Worm (Caenorhabditis elegans): ENCODE results near the gene str-173.

str-173 gene

ce11 chrIV:4861449-4861848 lies at the start of gene str-173, which contains the start of gene Y17G9A.4:
Gene str-173, plus strand, starts transcription at chrIV:4861773.
Gene Y17G9A.4, minus strand, starts transcription at chrIV:4861549.
- TF ChIP-seq W03F9.2 (tag; optimal IDR thresholded peaks at IDR 0.05) (no peak), dao-5 (tag; optimal IDR thresholded peaks at IDR 0.05) (no peak), him-1 (tag; optimal IDR thresholded peaks at IDR 0.05) (no peak)

- no peak for TF ChIP-seq him-1 (tag; optimal IDR thresholded peaks at IDR 0.05)
- no peak for TF ChIP-seq dao-5 (tag; optimal IDR thresholded peaks at IDR 0.05)
- no peak for TF ChIP-seq W03F9.2 (tag; optimal IDR thresholded peaks at IDR 0.05)
These were observed 49.7 kb upstream of the str-173 start, which contains the start of gene srw-95 for ce11 chrIV:4811863-4812262. Gene srw-95, plus strand, starts transcription at chrIV:4812075.

- TF ChIP-seq dao-5 (tag; optimal IDR thresholded peaks at IDR 0.05) (no peak), him-1 (tag; optimal IDR thresholded peaks at IDR 0.05) (no peak), W03F9.2 (tag; optimal IDR thresholded peaks at IDR 0.05) (no peak)
These were observed 47.4 kb upstream of the str-173 start, which contains the start of gene srw-94 for ce11 chrIV:4814185-4814584. Gene srw-94, plus strand, starts transcription at chrIV:4814485.

DNA sequence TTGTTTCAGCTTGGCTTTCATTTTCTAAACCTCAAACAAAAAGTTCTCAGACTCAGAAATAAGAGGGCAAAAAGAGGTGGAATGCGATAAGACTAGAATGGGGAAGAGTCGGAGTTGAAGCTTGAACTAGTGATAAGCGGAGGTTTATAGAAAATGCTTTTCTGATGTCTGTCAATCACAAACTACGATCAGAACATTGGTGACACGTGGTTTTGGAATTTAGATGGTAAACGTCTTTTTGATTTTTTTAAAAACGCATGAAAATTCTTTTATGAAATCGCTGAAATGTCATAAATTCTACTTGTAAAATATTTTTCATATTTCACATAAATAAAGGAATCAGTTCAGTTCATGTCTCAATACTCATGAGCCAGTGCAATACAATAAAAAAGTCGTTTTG lies 40.5 kb upstream of the str-173 start, which contains the start of gene H06H21.8:
Gene H06H21.8, minus strand, starts transcription at position 78 of the 400 bp plus-strand sequence.
- TF ChIP-seq W03F9.2 (tag; optimal IDR thresholded peaks at IDR 0.05) = no peak
- no peak for TF ChIP-seq dao-5 (tag; optimal IDR thresholded peaks at IDR 0.05)
- no peak for TF ChIP-seq him-1 (tag; optimal IDR thresholded peaks at IDR 0.05)

DNA sequence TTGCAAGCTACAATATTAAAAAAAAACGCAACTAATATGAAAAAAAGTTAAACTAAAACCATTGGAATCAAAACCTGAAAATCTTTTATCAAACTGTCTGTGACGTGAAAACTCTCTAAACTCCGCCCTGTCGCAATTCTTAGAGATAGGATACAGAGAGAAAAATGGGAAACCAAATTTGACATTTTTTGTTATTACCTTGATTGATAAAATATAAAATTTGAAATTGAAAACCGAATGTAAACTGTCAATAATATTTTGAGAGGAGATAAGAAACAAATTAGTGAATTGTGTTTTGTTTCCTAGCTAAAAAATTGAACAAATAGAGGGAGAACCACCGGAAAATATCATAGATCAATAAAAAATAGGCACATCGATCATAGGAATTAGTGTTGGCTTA lies 39.7 kb upstream of the str-173 start:
- TF ChIP-seq dao-5 (tag; optimal IDR thresholded peaks at IDR 0.05) (no peak), W03F9.2 (tag; optimal IDR thresholded peaks at IDR 0.05) (no peak), him-1 (tag; optimal IDR thresholded peaks at IDR 0.05) (no peak)

ce11 chrIV:4827219-4827618 lies 34.4 kb upstream of the str-173 start, which contains the start of gene mpz-4:
Gene mpz-4, minus strand, starts transcription at chrIV:4827319.
- TF ChIP-seq him-1 (tag; optimal IDR thresholded peaks at IDR 0.05) (no peak), W03F9.2 (tag; optimal IDR thresholded peaks at IDR 0.05) (no peak), dao-5 (tag; optimal IDR thresholded peaks at IDR 0.05) (no peak)

- TF ChIP-seq him-1 (tag; optimal IDR thresholded peaks at IDR 0.05) (no peak), W03F9.2 (tag; optimal IDR thresholded peaks at IDR 0.05) (no peak), dao-5 (tag; optimal IDR thresholded peaks at IDR 0.05) (no peak)
These were observed 31.9 kb upstream of the str-173 start for ce11 chrIV:4829641-4830040.

DNA sequence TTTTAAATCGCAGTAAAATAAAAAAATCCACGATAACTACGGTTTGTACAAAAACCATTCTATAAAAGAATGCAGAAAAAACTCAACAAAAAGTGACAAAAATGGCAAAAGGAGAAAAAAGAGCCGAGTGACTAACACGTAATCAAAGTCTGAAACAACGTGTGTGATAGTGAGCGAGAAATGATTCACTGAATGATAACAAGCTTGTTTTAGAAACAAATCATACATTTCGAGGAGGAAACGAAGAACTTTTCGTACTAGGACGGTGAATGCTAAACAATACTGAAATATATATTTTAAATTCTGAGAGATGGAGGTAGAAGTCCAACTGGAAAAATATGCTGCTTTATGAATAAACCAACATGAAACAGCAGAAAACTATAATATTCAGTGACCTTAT lies 19.5 kb upstream of the str-173 start:
- TF ChIP-seq him-1 (tag; optimal IDR thresholded peaks at IDR 0.05) = no peak
- no peak for TF ChIP-seq dao-5 (tag; optimal IDR thresholded peaks at IDR 0.05)
- no peak for TF ChIP-seq W03F9.2 (tag; optimal IDR thresholded peaks at IDR 0.05)

DNA sequence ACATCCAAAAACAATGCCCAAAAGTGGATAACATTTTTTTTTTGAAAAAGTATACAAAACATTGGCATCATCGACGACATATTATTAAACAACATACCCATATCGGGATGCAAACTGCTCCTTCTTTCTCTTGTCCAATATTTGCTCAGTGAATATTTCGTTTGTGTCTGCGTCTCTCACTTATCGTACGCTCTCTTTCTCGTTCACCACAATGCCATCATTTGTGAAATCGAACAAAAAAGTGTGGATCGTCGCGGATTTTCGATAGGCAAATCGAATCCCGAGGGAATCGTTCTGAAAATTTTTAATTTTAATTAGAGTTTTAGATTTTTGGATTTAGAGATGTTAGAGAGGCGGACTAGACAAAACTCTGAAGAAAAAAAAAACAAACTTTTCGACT lies 14.8 kb upstream of the str-173 start, which contains the start of gene tat-2:
Gene tat-2, minus strand, starts transcription at position 101 of the 400 bp plus-strand sequence.
- no peak for TF ChIP-seq him-1 (tag; optimal IDR thresholded peaks at IDR 0.05)
- TF ChIP-seq dao-5 (tag; optimal IDR thresholded peaks at IDR 0.05) = no peak
- TF ChIP-seq W03F9.2 (tag; optimal IDR thresholded peaks at IDR 0.05) = no peak

- TF ChIP-seq dao-5 (tag; optimal IDR thresholded peaks at IDR 0.05) = no peak
- TF ChIP-seq him-1 (tag; optimal IDR thresholded peaks at IDR 0.05) = no peak
- TF ChIP-seq W03F9.2 (tag; optimal IDR thresholded peaks at IDR 0.05) = no peak
These were observed 5.4 kb upstream of the str-173 start, which contains the start of gene Y17G9A.2 for ce11 chrIV:4856195-4856594. Gene Y17G9A.2, minus strand, starts transcription at chrIV:4856295.

DNA sequence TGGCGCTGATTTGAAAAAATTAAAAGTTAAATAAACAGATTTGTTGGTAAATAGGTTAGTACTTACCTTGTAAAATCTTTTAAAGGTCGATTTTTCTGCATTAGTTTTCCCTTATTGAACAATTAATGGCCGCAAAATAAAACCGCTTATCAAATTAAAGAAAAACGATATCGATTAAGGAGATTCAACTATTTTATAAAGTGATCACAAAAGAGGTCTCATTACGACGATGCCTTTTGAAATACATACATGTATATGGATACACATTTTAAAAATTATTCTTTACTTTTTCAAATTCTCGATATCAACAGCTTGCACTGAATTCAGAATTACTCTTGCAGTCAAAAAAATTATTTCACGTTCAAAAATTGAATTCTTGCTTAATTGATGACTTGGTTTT lies 3.0 kb upstream of the str-173 start, which contains the start of gene Y17G9A.3:
Gene Y17G9A.3, minus strand, starts transcription at position 101 of the 400 bp plus-strand sequence.
- TF ChIP-seq W03F9.2 (tag; optimal IDR thresholded peaks at IDR 0.05) = no peak

DNA sequence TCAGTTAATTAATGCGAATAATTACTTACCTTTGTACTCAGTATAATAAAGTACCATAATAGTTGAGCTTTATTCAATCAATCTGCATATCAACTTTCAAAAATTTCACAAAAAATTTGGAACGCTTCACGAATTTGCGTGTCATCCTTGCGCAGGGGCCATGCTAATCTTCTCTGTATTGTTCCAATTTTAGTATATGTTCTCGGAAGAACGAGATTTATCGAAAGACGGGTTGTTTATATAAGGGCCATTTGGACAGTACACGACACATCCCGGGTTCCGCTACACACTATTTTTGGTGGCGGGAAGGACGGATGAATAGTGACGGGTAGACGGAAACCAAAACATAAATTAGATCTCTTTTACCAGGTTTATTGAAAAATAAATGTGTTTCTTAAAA lies 3.0 kb downstream of the str-173 start:
- no peak for TF ChIP-seq dao-5 (tag; optimal IDR thresholded peaks at IDR 0.05)
- TF ChIP-seq W03F9.2 (tag; optimal IDR thresholded peaks at IDR 0.05) = no peak
- no peak for TF ChIP-seq him-1 (tag; optimal IDR thresholded peaks at IDR 0.05)

DNA sequence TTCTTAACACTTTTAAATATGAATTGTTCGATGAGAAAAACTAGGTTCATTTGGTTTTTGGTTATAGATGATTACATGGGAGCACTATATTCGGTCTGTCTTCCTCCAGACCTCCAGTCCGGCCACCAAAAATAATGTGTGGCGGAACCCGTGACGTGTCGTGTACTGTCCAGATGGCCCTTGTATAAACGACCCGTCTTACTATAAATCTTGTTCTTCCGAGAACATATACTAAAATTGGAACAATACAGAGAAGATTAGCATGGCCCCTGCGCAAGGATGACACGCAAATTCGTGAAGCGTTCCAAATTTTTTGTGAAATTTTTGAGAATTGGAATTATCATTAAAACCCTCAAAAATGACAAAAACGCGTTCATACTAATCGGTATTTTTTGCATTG lies 5.0 kb downstream of the str-173 start:
- TF ChIP-seq dao-5 (tag; optimal IDR thresholded peaks at IDR 0.05) = no peak
- no peak for TF ChIP-seq W03F9.2 (tag; optimal IDR thresholded peaks at IDR 0.05)
- TF ChIP-seq him-1 (tag; optimal IDR thresholded peaks at IDR 0.05) = no peak

DNA sequence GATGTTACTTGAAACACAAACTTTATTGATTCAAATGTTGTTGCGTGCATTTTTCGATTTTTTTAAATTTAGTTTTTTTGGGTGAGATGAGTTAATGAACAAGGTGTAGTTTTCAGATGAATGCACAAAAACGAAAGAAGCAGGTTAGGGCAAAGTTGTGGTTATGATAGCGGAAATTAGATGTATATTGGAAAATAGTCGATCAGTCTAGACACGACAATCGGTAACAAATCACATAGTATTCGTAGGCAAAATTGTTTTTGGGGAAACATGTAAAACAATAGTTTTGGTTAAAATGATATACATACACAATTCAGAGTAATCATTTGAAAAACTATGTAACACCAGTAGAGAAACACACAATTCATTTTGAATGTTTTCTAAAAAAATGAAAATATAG lies 6.0 kb downstream of the str-173 start, which contains the start of gene str-172:
Gene str-172, minus strand, starts transcription at position 101 of the 400 bp plus-strand sequence.
- TF ChIP-seq W03F9.2 (tag; optimal IDR thresholded peaks at IDR 0.05) (no peak), him-1 (tag; optimal IDR thresholded peaks at IDR 0.05) (no peak), dao-5 (tag; optimal IDR thresholded peaks at IDR 0.05) (no peak)

ce11 chrIV:4870546-4870945 lies 9.0 kb downstream of the str-173 start, which contains the start of gene str-175:
Gene str-175, minus strand, starts transcription at chrIV:4870646.
- no peak for TF ChIP-seq dao-5 (tag; optimal IDR thresholded peaks at IDR 0.05)
- TF ChIP-seq him-1 (tag; optimal IDR thresholded peaks at IDR 0.05) = no peak
- TF ChIP-seq W03F9.2 (tag; optimal IDR thresholded peaks at IDR 0.05) = no peak

Measured in whole organism, L4/young adult.